Fruit fly (Drosophila melanogaster): ENCODE measurements around the gene CG7878.
A peak's percentile ranks its signal among the peaks of the same experiment; 100 is the strongest.

The CG7878 gene

DNA sequence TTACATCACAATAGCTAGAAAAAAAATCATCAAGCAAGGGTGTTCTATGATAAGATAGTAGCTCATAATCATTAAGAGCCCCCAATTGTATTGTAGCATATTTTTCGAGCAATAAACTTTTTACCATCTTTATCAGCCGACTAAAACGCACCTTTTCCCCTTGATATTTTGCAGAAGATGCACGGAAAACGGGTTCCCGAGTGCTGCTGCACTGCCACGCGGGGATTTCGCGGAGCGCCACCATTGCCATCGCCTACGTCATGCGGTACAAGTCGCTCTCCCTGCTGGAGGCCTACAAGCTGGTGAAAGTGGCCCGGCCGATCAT lies 2.2 kb upstream of the CG7878 start (continued):
- no peak for TF ChIP-seq fd85E (GFP tag; optimal IDR thresholded peaks at IDR 0.05)
- TF ChIP-seq CG32006 (GFP tag; optimal IDR thresholded peaks at IDR 0.05): peak; percentile 34
- no peak for TF ChIP-seq CG6854 (GFP tag; optimal IDR thresholded peaks at IDR 0.05)
- TF ChIP-seq ss (GFP tag; optimal IDR thresholded peaks at IDR 0.05): no peak
- peak; percentile 86 for TF ChIP-seq Eip78C (GFP tag)
- peak; percentile 41 for TF ChIP-seq CG8319 (GFP tag; optimal IDR thresholded peaks at IDR 0.05)
- TF ChIP-seq dsx (GFP tag; optimal IDR thresholded peaks at IDR 0.05; ENCODE audit: poor library complexity, severe bottlenecking): no peak
- TF ChIP-seq CG7368 (GFP tag; optimal IDR thresholded peaks at IDR 0.05): no peak
- no peak for TF ChIP-seq achi (GFP tag; optimal IDR thresholded peaks at IDR 0.05)

DNA sequence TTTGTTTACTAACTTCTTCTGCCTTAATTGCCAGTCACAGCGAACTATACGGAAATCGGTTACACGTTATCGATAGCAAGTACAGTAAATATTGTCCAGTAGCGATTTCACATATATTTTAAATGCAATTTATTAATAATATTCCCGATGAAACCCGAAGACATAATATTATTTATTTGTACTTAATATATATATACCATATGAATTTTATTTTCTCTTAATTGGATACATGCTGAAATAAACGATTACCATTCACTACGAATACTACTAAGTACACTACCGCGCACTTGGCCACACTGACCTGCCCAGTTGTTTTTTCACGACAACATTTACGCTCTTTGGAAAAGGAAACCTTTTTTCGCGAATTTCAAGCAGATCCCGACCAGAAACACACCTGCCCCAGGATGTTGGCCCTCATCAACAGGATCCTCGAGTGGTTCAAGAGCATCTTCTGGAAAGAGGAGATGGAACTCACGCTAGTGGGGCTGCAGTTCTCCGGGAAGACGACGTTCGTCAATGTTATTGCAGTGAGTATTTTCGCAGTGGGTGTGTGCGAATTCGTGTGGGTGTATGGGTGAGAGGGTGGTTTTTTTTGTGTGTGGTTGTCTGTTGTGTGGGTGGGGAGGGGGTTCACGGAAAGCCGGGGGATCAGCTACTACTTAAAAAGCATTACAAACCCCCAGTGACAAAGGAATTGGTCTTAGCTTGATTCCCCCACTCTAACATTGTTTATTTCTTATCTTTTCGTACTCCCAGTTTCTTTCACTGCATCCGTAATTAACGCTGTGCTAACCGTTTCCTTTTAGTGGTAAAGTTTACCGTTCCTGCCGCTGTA lies 4.0 kb downstream of the CG7878 start, which contains the start of the genes CG9667 and Arl8:
TSS of gene CG9667 (minus strand) at position 42 of the 835 bp plus-strand sequence.
TSS of gene Arl8 (plus strand) at position 290 of the 835 bp plus-strand sequence.
- TF ChIP-seq CG9139 (GFP tag; optimal IDR thresholded peaks at IDR 0.05) (peak; percentile 14), Gug (GFP tag; IDR thresholded peaks at IDR 0.05) (no peak), cyc (GFP tag; optimal IDR thresholded peaks at IDR 0.05) (peak; percentile 44), CG1621 (tag; optimal IDR thresholded peaks at IDR 0.05) (peak; percentile 68), lz (GFP tag; optimal IDR thresholded peaks at IDR 0.05) (peak; percentile 34), Eip93F (GFP tag; optimal IDR thresholded peaks at IDR 0.05) (peak; percentile 10), net (GFP tag; optimal IDR thresholded peaks at IDR 0.05) (peak; percentile 24), CG32006 (GFP tag; optimal IDR thresholded peaks at IDR 0.05) (peak; percentile 26), eg (GFP tag; IDR thresholded peaks at IDR 0.05) (peak; percentile 42; the same call in 2 of the 3 replicates), Ets21C (GFP tag; optimal IDR thresholded peaks at IDR 0.05) (peak; percentile 15), dsx (GFP tag; optimal IDR thresholded peaks at IDR 0.05; ENCODE audit: poor library complexity, severe bottlenecking) (peak; percentile 84), ss (GFP tag; optimal IDR thresholded peaks at IDR 0.05) (peak; percentile 43 to 45), Met (GFP tag; optimal IDR thresholded peaks at IDR 0.05) (peak; percentile 43), CG11902 (GFP tag; optimal IDR thresholded peaks at IDR 0.05) (peak; percentile 38), CG6276 (GFP tag; optimal IDR thresholded peaks at IDR 0.05) (no peak), Hr39 (GFP tag; optimal IDR thresholded peaks at IDR 0.05) (peak; percentile 33), fd59A (GFP tag; optimal IDR thresholded peaks at IDR 0.05) (no peak), Smox (GFP tag; optimal IDR thresholded peaks at IDR 0.05) (peak; percentile 29), CG4318 (GFP tag; optimal IDR thresholded peaks at IDR 0.05) (no peak), OdsH (GFP tag; optimal IDR thresholded peaks at IDR 0.05) (peak; percentile 51), spab (GFP tag; optimal IDR thresholded peaks at IDR 0.05) (no peak), fd85E (GFP tag; optimal IDR thresholded peaks at IDR 0.05) (no peak), Eip78C (GFP tag) (peak; percentile 73), CG6792 (GFP tag; optimal IDR thresholded peaks at IDR 0.05) (peak; percentile 15), pdm3 (GFP tag; optimal IDR thresholded peaks at IDR 0.05) (peak; percentile 32), CG8632 (GFP tag; optimal IDR thresholded peaks at IDR 0.05) (peak; percentile 20), CG34406 (GFP tag; optimal IDR thresholded peaks at IDR 0.05) (peak; percentile 26), vri (GFP tag; optimal IDR thresholded peaks at IDR 0.05) (no peak), CG16779 (tag; optimal IDR thresholded peaks at IDR 0.05) (no peak), esn (GFP tag; optimal IDR thresholded peaks at IDR 0.05) (peak; percentile 57), CG3919 (GFP tag; optimal IDR thresholded peaks at IDR 0.05) (peak; percentile 23), CG31627 (GFP tag; optimal IDR thresholded peaks at IDR 0.05) (peak; percentile 40), Lpt (GFP tag; optimal IDR thresholded peaks at IDR 0.05) (no peak), CG6163 (GFP tag; IDR thresholded peaks at IDR 0.05) (peak; percentile 44; the same call in 1 of the 3 replicates), dac (GFP tag; optimal IDR thresholded peaks at IDR 0.05) (no peak), achi (GFP tag; optimal IDR thresholded peaks at IDR 0.05) (peak; percentile 28), CG3032 (tag; optimal IDR thresholded peaks at IDR 0.05) (peak; percentile 65), Eip75B (GFP tag; optimal IDR thresholded peaks at IDR 0.05) (peak; percentile 2), Sox102F (GFP tag; optimal IDR thresholded peaks at IDR 0.05) (peak; percentile 7), CG11294 (GFP tag; IDR thresholded peaks at IDR 0.05) (no peak), svp (GFP tag) (peak; percentile 71), fkh (GFP tag; optimal IDR thresholded peaks at IDR 0.05) (peak; percentile 37), CG7368 (GFP tag; optimal IDR thresholded peaks at IDR 0.05) (peak; percentile 35), Ets96B (tag; optimal IDR thresholded peaks at IDR 0.05) (peak; percentile 58), CG15336 (GFP tag; IDR thresholded peaks at IDR 0.05) (peak; percentile 59; the same call in 1 of the 2 replicates), Hr38 (GFP tag; optimal IDR thresholded peaks at IDR 0.05) (no peak)
